Worm (Caenorhabditis elegans): Measurements from ENCODE around the gene rap-1.

DNA sequence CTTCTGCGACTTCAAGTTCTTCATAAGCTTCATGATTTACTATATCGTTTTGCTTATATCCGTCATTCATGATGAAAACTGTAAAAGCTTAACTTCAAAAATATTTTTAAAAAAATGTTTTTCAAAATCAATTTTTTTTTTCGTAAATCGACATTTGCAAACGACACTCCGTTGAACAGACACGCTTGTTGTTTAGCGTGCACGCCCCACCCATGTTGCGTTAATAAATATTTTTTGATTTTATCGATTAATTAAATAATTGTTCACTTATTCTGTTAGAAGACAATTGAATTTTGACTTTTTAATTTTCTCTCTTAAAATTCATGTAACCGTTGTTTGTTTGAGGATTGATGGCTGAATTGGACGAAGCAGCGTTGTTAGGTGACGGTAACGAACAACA is 7.3 kb upstream of the rap-1 start, which contains the start of the genes D1046.2 and cfim-2:
- TF ChIP-seq unc-39 (tag; optimal IDR thresholded peaks at IDR 0.05), result no peak
- TF ChIP-seq bed-3 (GFP tag; optimal IDR thresholded peaks at IDR 0.05), result no peak
- no peak for TF ChIP-seq mab-5 (tag; optimal IDR thresholded peaks at IDR 0.05)
- TF ChIP-seq lsy-2 (tag; optimal IDR thresholded peaks at IDR 0.05), result peak; percentile 12
- TF ChIP-seq lin-13 (tag; optimal IDR thresholded peaks at IDR 0.05), result no peak
- TF ChIP-seq nhr-2 (tag; optimal IDR thresholded peaks at IDR 0.05), result no peak
- TF ChIP-seq ceh-39 (tag; optimal IDR thresholded peaks at IDR 0.05), result peak; percentile 30
- no peak for TF ChIP-seq unc-120 (tag; optimal IDR thresholded peaks at IDR 0.05; ENCODE audit: poor library complexity, severe bottlenecking)
- TF ChIP-seq snpc-4 (tag; optimal IDR thresholded peaks at IDR 0.05), result no peak
- TF ChIP-seq nhr-28 (tag; optimal IDR thresholded peaks at IDR 0.05), result no peak
- no peak for TF ChIP-seq ztf-11 (tag; optimal IDR thresholded peaks at IDR 0.05)
- no peak for TF ChIP-seq nhr-12 (tag; optimal IDR thresholded peaks at IDR 0.05)

Measured in whole organism, mixed stage, embryonic.